Worm (Caenorhabditis elegans): ENCODE measurements around the gene R04A9.3.

R04A9.3 gene

ce11 chrX:381029-381428 lies 624 bp upstream of the R04A9.3 start:
- TF ChIP-seq hnd-1 (tag; optimal IDR thresholded peaks at IDR 0.05) = no peak
- no peak for TF ChIP-seq F13C5.2 (tag; optimal IDR thresholded peaks at IDR 0.05)
- no peak for TF ChIP-seq ets-7 (tag; optimal IDR thresholded peaks at IDR 0.05)
- no peak for TF ChIP-seq hmg-4 (GFP tag; optimal IDR thresholded peaks at IDR 0.05)
- no peak for TF ChIP-seq B0310.2 (tag; optimal IDR thresholded peaks at IDR 0.05)
- no peak for TF ChIP-seq flt-1 (GFP tag; IDR thresholded peaks at IDR 0.05)
- TF ChIP-seq scrt-1 (GFP tag; IDR thresholded peaks at IDR 0.05) = no peak
- TF ChIP-seq pes-1 (GFP tag; IDR thresholded peaks at IDR 0.05) = no peak
- TF ChIP-seq ama-1 (optimal IDR thresholded peaks at IDR 0.05) = no peak
- TF ChIP-seq ceh-36 (tag; optimal IDR thresholded peaks at IDR 0.05) = no peak
- no peak for TF ChIP-seq tra-4 (tag; optimal IDR thresholded peaks at IDR 0.05)
- TF ChIP-seq tbx-37 (GFP tag; conservative IDR thresholded peaks at IDR 0.05) = no peak
- no peak for TF ChIP-seq sea-1 (GFP tag; conservative IDR thresholded peaks at IDR 0.05)
- TF ChIP-seq tbx-11 (GFP tag; IDR thresholded peaks at IDR 0.05) = no peak
- no peak for TF ChIP-seq hmbx-1 (tag; optimal IDR thresholded peaks at IDR 0.05)
- no peak for TF ChIP-seq ceh-13 (GFP tag; optimal IDR thresholded peaks at IDR 0.05)

ce11 chrX:371761-372285 lies 8.6 kb downstream of the R04A9.3 start, which contains the start of gene nrde-3:
Gene nrde-3 (plus strand): TSS chrX:372235.
- TF ChIP-seq ets-7 (tag; optimal IDR thresholded peaks at IDR 0.05) (no peak), ama-1 (optimal IDR thresholded peaks at IDR 0.05) (no peak), ceh-13 (GFP tag; optimal IDR thresholded peaks at IDR 0.05) (no peak), flt-1 (GFP tag; IDR thresholded peaks at IDR 0.05) (no peak), hmg-4 (GFP tag; optimal IDR thresholded peaks at IDR 0.05) (no peak), tbx-11 (GFP tag; IDR thresholded peaks at IDR 0.05) (no peak), aly-1 (tag; optimal IDR thresholded peaks at IDR 0.05) (no peak), tbx-37 (GFP tag; conservative IDR thresholded peaks at IDR 0.05) (no peak)

DNA sequence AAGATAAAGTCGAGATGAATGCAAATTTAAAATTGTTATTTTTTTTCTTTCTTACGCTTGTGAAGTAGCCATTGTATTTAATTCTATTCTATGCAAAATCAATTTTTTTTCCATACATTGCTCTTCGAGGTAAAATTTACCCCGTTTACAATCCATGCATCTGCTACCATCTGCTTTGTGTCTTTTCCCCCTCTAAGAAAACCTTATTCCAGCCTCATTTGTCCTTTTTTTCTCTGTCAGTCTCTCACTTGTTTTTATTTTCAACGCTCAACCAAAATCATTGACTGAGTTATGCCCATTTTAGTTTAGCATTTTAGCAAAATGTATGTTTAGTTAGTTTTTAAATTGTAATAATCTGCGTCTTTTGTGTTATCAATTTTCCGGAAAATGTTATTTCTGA lies 10.5 kb downstream of the R04A9.3 start:
- no peak for TF ChIP-seq tbx-37 (GFP tag; conservative IDR thresholded peaks at IDR 0.05)

ce11 chrX:360479-360878 lies 19.9 kb downstream of the R04A9.3 start, which contains the start of gene C04E7.5:
Gene C04E7.5 (plus strand): TSS chrX:360779.
- TF ChIP-seq scrt-1 (GFP tag; IDR thresholded peaks at IDR 0.05) (no peak), tbx-37 (GFP tag; conservative IDR thresholded peaks at IDR 0.05) (no peak), B0310.2 (tag; optimal IDR thresholded peaks at IDR 0.05) (no peak), ama-1 (optimal IDR thresholded peaks at IDR 0.05) (no peak), aly-1 (tag; optimal IDR thresholded peaks at IDR 0.05) (no peak), pes-1 (GFP tag; IDR thresholded peaks at IDR 0.05) (no peak), hmg-4 (GFP tag; optimal IDR thresholded peaks at IDR 0.05) (no peak), flt-1 (GFP tag; IDR thresholded peaks at IDR 0.05) (no peak), tra-4 (tag; optimal IDR thresholded peaks at IDR 0.05) (no peak), tbx-11 (GFP tag; IDR thresholded peaks at IDR 0.05) (no peak), ets-7 (tag; optimal IDR thresholded peaks at IDR 0.05) (no peak), sea-1 (GFP tag; conservative IDR thresholded peaks at IDR 0.05) (no peak), hnd-1 (tag; optimal IDR thresholded peaks at IDR 0.05) (no peak)

ce11 chrX:357792-358191 lies 22.6 kb downstream of the R04A9.3 start, which contains the start of gene C04E7.1:
Gene C04E7.1 (plus strand): TSS chrX:358092.
- TF ChIP-seq ama-1 (optimal IDR thresholded peaks at IDR 0.05) (no peak), tbx-37 (GFP tag; conservative IDR thresholded peaks at IDR 0.05) (no peak), hnd-1 (tag; optimal IDR thresholded peaks at IDR 0.05) (no peak), sea-1 (GFP tag; conservative IDR thresholded peaks at IDR 0.05) (no peak), ets-7 (tag; optimal IDR thresholded peaks at IDR 0.05) (no peak), hmg-4 (GFP tag; optimal IDR thresholded peaks at IDR 0.05) (no peak), aly-1 (tag; optimal IDR thresholded peaks at IDR 0.05) (no peak), B0310.2 (tag; optimal IDR thresholded peaks at IDR 0.05) (no peak), pes-1 (GFP tag; IDR thresholded peaks at IDR 0.05) (no peak), scrt-1 (GFP tag; IDR thresholded peaks at IDR 0.05) (no peak), ceh-13 (GFP tag; optimal IDR thresholded peaks at IDR 0.05) (no peak), hmbx-1 (tag; optimal IDR thresholded peaks at IDR 0.05) (no peak), ceh-36 (tag; optimal IDR thresholded peaks at IDR 0.05) (no peak)

- TF ChIP-seq tbx-11 (GFP tag; IDR thresholded peaks at IDR 0.05) = peak; percentile 90
- TF ChIP-seq ceh-36 (tag; optimal IDR thresholded peaks at IDR 0.05) = peak; percentile 78
- TF ChIP-seq B0310.2 (tag; optimal IDR thresholded peaks at IDR 0.05) = peak; percentile 65
- peak; percentile 85 for TF ChIP-seq flt-1 (GFP tag; IDR thresholded peaks at IDR 0.05)
- TF ChIP-seq sea-1 (GFP tag; conservative IDR thresholded peaks at IDR 0.05) = peak; percentile 91
- no peak for TF ChIP-seq ama-1 (optimal IDR thresholded peaks at IDR 0.05)
- TF ChIP-seq F13C5.2 (tag; optimal IDR thresholded peaks at IDR 0.05) = peak; percentile 96
- TF ChIP-seq pes-1 (GFP tag; IDR thresholded peaks at IDR 0.05) = peak; percentile 91
- peak; percentile 69 for TF ChIP-seq aly-1 (tag; optimal IDR thresholded peaks at IDR 0.05)
- peak; percentile 94 for TF ChIP-seq hmg-4 (GFP tag; optimal IDR thresholded peaks at IDR 0.05)
- TF ChIP-seq hnd-1 (tag; optimal IDR thresholded peaks at IDR 0.05) = peak; percentile 85
- TF ChIP-seq scrt-1 (GFP tag; IDR thresholded peaks at IDR 0.05) = peak; percentile 90
- peak; percentile 62 for TF ChIP-seq ets-7 (tag; optimal IDR thresholded peaks at IDR 0.05)
- peak; percentile 70 for TF ChIP-seq ceh-13 (GFP tag; optimal IDR thresholded peaks at IDR 0.05)
- peak; percentile 94 for TF ChIP-seq tbx-37 (GFP tag; conservative IDR thresholded peaks at IDR 0.05)
- TF ChIP-seq tra-4 (tag; optimal IDR thresholded peaks at IDR 0.05) = peak; percentile 75
- peak; percentile 65 for TF ChIP-seq hmbx-1 (tag; optimal IDR thresholded peaks at IDR 0.05)
Measured at ce11 chrX:353134-353669, 27.2 kb downstream of the R04A9.3 start, which contains the start of gene sor-3. Gene sor-3 (plus strand): TSS chrX:353619.

- TF ChIP-seq pes-1 (GFP tag; IDR thresholded peaks at IDR 0.05) (peak; percentile 93), scrt-1 (GFP tag; IDR thresholded peaks at IDR 0.05) (peak; percentile 91), sea-1 (GFP tag; conservative IDR thresholded peaks at IDR 0.05) (peak; percentile 90), tbx-11 (GFP tag; IDR thresholded peaks at IDR 0.05) (peak; percentile 87), flt-1 (GFP tag; IDR thresholded peaks at IDR 0.05) (peak; percentile 93), tbx-37 (GFP tag; conservative IDR thresholded peaks at IDR 0.05) (peak; percentile 89), ceh-36 (tag; optimal IDR thresholded peaks at IDR 0.05) (peak; percentile 18)
Measured at ce11 chrX:351398-351797, 29.0 kb downstream of the R04A9.3 start.

All from whole organism, early embryonic.